Fruit fly (Drosophila melanogaster): ENCODE measurements around the gene ImpE2.

The ImpE2 gene

DNA sequence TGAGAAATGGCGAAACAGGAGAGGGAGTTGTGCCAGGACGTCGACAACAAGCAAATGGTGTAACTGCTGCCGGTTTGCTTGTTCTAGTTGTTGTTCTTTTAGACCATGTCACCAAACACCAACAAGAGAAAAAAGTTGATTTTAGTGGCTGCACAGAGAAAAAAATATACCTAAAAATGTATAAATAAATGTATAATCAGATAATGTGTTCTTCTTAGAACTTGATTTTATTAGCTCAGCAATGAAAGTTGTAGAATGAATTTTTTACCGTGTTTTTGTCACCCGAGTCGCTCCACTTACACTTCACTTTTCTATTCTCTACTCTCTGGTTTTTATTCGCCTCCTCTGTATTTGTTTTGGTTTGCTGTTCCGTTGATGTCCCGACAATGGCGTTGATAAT lies 21.7 kb upstream of the ImpE2 start (continued):
- no peak for TF ChIP-seq dsx (GFP tag; optimal IDR thresholded peaks at IDR 0.05; ENCODE audit: poor library complexity, severe bottlenecking)
- no peak for TF ChIP-seq CG10669 (GFP tag; optimal IDR thresholded peaks at IDR 0.05)
- no peak for TF ChIP-seq CG34406 (GFP tag; optimal IDR thresholded peaks at IDR 0.05)
- peak; percentile 45 for TF ChIP-seq CG10631 (GFP tag; optimal IDR thresholded peaks at IDR 0.05)
- no peak for TF ChIP-seq CG11762 (GFP tag; optimal IDR thresholded peaks at IDR 0.05; ENCODE audit: insufficient read depth)
- peak in 1 of 2 experiments; percentile 23 for TF ChIP-seq salr (GFP tag; optimal IDR thresholded peaks at IDR 0.05)
- no peak for TF ChIP-seq Smox (GFP tag; optimal IDR thresholded peaks at IDR 0.05)
- TF ChIP-seq OdsH (GFP tag; optimal IDR thresholded peaks at IDR 0.05), result peak; percentile 19
- TF ChIP-seq Sox15 (GFP tag; optimal IDR thresholded peaks at IDR 0.05), result no peak
- no peak for TF ChIP-seq CG6808 (GFP tag; optimal IDR thresholded peaks at IDR 0.05)
- TF ChIP-seq net (GFP tag; optimal IDR thresholded peaks at IDR 0.05), result no peak
- TF ChIP-seq CG6854 (GFP tag; optimal IDR thresholded peaks at IDR 0.05), result no peak
- TF ChIP-seq Blimp-1 (GFP tag; optimal IDR thresholded peaks at IDR 0.05), result no peak
- no peak for TF ChIP-seq CG3032 (tag; optimal IDR thresholded peaks at IDR 0.05)
- TF ChIP-seq lz (GFP tag; optimal IDR thresholded peaks at IDR 0.05), result no peak
- TF ChIP-seq CG3919 (GFP tag; optimal IDR thresholded peaks at IDR 0.05), result no peak
- TF ChIP-seq CG6792 (GFP tag; optimal IDR thresholded peaks at IDR 0.05), result no peak
- TF ChIP-seq fd85E (GFP tag; optimal IDR thresholded peaks at IDR 0.05), result no peak

- TF ChIP-seq CG32006 (GFP tag; optimal IDR thresholded peaks at IDR 0.05) (peak; percentile 24), salr (GFP tag; optimal IDR thresholded peaks at IDR 0.05) (peak in 1 of 2 experiments; percentile 13), Eip75B (GFP tag; optimal IDR thresholded peaks at IDR 0.05) (peak; percentile 15), acj6 (GFP tag; optimal IDR thresholded peaks at IDR 0.05) (no peak), ss (GFP tag; optimal IDR thresholded peaks at IDR 0.05) (peak; percentile 24 to 68), eg (GFP tag; IDR thresholded peaks at IDR 0.05) (0 out of 3 replicates have a peak, but pooled peaks have one; percentile 45), CG6163 (GFP tag; IDR thresholded peaks at IDR 0.05) (peak; percentile 57; the same call in 2 of the 3 replicates), achi (GFP tag; optimal IDR thresholded peaks at IDR 0.05) (peak; percentile 2), Eip78C (GFP tag) (peak; percentile 70), OdsH (GFP tag; optimal IDR thresholded peaks at IDR 0.05) (peak; percentile 13), fd85E (GFP tag; optimal IDR thresholded peaks at IDR 0.05) (no peak), CG15336 (GFP tag; IDR thresholded peaks at IDR 0.05) (peak; percentile 43; the same call in 1 of the 2 replicates), CG3032 (tag; optimal IDR thresholded peaks at IDR 0.05) (peak; percentile 1), Sox14 (GFP tag; optimal IDR thresholded peaks at IDR 0.05) (peak; percentile 10), Eip93F (GFP tag; optimal IDR thresholded peaks at IDR 0.05) (no peak), CG10631 (GFP tag; optimal IDR thresholded peaks at IDR 0.05) (peak; percentile 46), CG1621 (tag; optimal IDR thresholded peaks at IDR 0.05) (peak; percentile 10), Hr4 (GFP tag; optimal IDR thresholded peaks at IDR 0.05) (no peak), lz (GFP tag; optimal IDR thresholded peaks at IDR 0.05) (no peak), dsx (GFP tag; optimal IDR thresholded peaks at IDR 0.05; ENCODE audit: poor library complexity, severe bottlenecking) (peak; percentile 47), CG16779 (tag; optimal IDR thresholded peaks at IDR 0.05) (no peak), pdm3 (GFP tag; optimal IDR thresholded peaks at IDR 0.05) (peak; percentile 22)
Measured at dm6 chr3L:3532867-3533266, 20.4 kb upstream of the ImpE2 start.

dm6 chr3L:3531359-3531758 lies 18.9 kb upstream of the ImpE2 start:
- no peak for TF ChIP-seq CG1621 (tag; optimal IDR thresholded peaks at IDR 0.05)
- no peak for TF ChIP-seq dac (GFP tag; optimal IDR thresholded peaks at IDR 0.05)
- TF ChIP-seq Eip75B (GFP tag; optimal IDR thresholded peaks at IDR 0.05), result no peak
- TF ChIP-seq ss (GFP tag; optimal IDR thresholded peaks at IDR 0.05), result no peak
- peak in 1 of 2 experiments; percentile 20 for TF ChIP-seq salr (GFP tag; optimal IDR thresholded peaks at IDR 0.05)
- no peak for TF ChIP-seq Lpt (GFP tag; optimal IDR thresholded peaks at IDR 0.05)
- peak; percentile 56; the same call in 2 of the 3 replicates for TF ChIP-seq CG8119 (GFP tag; IDR thresholded peaks at IDR 0.05)
- TF ChIP-seq OdsH (GFP tag; optimal IDR thresholded peaks at IDR 0.05), result peak; percentile 36
- TF ChIP-seq CG16779 (tag; optimal IDR thresholded peaks at IDR 0.05), result no peak
- TF ChIP-seq CG6792 (GFP tag; optimal IDR thresholded peaks at IDR 0.05), result no peak
- TF ChIP-seq dsx (GFP tag; optimal IDR thresholded peaks at IDR 0.05; ENCODE audit: poor library complexity, severe bottlenecking), result peak; percentile 4
- TF ChIP-seq CG3032 (tag; optimal IDR thresholded peaks at IDR 0.05), result no peak
- TF ChIP-seq acj6 (GFP tag; optimal IDR thresholded peaks at IDR 0.05), result peak; percentile 20
- peak; percentile 2 for TF ChIP-seq Hr4 (GFP tag; optimal IDR thresholded peaks at IDR 0.05)
- no peak for TF ChIP-seq Ets21C (GFP tag; optimal IDR thresholded peaks at IDR 0.05)
- TF ChIP-seq CG10631 (GFP tag; optimal IDR thresholded peaks at IDR 0.05), result peak; percentile 23
- peak; percentile 67 for TF ChIP-seq Eip78C (GFP tag)
- TF ChIP-seq CG32006 (GFP tag; optimal IDR thresholded peaks at IDR 0.05), result peak; percentile 61
- TF ChIP-seq achi (GFP tag; optimal IDR thresholded peaks at IDR 0.05), result peak; percentile 26
- no peak for TF ChIP-seq cyc (GFP tag; optimal IDR thresholded peaks at IDR 0.05)
- TF ChIP-seq svp (GFP tag), result no peak
- no peak for TF ChIP-seq CG7368 (GFP tag; optimal IDR thresholded peaks at IDR 0.05)
- TF ChIP-seq fd85E (GFP tag; optimal IDR thresholded peaks at IDR 0.05), result no peak
- TF ChIP-seq CG15336 (GFP tag; IDR thresholded peaks at IDR 0.05), result 0 out of 2 replicates have a peak, but pooled peaks have one; percentile 27
- no peak for TF ChIP-seq pdm3 (GFP tag; optimal IDR thresholded peaks at IDR 0.05)
- TF ChIP-seq CG10669 (GFP tag; optimal IDR thresholded peaks at IDR 0.05), result no peak
- peak; percentile 59; the same call in 2 of the 3 replicates for TF ChIP-seq CG6163 (GFP tag; IDR thresholded peaks at IDR 0.05)

All from whole organism, prepupa.